Worm (Caenorhabditis elegans) whole organism, late embryonic: ENCODE measurements around the gene srd-45.

Experiments used
- C08G9.2 ChIP-seq: sonication (generic microtip); optimal IDR thresholded peaks from 2 replicates; lab custom pipeline; 2016; ENCODE audit warnings: mild to moderate bottlenecking, missing genetic modification characterization, moderate library complexity, missing compliant biosample characterization
- K09A11.1 ChIP-seq: sonication (generic microtip); optimal IDR thresholded peaks from 2 replicates; lab custom pipeline; 2017; ENCODE audit warnings: antibody characterized with exemption, mild to moderate bottlenecking, missing genetic modification characterization, missing compliant biosample characterization; ENCODE audit not compliant: insufficient read depth
- Y22D7AL.16 ChIP-seq: sonication (generic microtip); optimal IDR thresholded peaks from 2 replicates; lab custom pipeline; 2016; ENCODE audit warnings: missing genetic modification characterization, missing compliant biosample characterization
- ceh-14 ChIP-seq: sonication (generic microtip); optimal IDR thresholded peaks from 2 replicates; lab custom pipeline; 2016; ENCODE audit warnings: missing genotype, missing genetic modification characterization, missing compliant biosample characterization
- ceh-18 ChIP-seq: sonication (generic microtip); optimal IDR thresholded peaks from 2 replicates; lab custom pipeline; 2016; ENCODE audit warnings: missing genetic modification characterization, missing compliant biosample characterization
- ceh-19 ChIP-seq: fragments of 200-800 bp; sonication (Bioruptor generic); optimal IDR thresholded peaks from 2 replicates; lab custom pipeline; 2018; ENCODE audit warnings: mild to moderate bottlenecking, missing genetic modification characterization, missing compliant biosample characterization
- ceh-30 ChIP-seq: fragments of 150-350 bp; optimal IDR thresholded peaks from 2 replicates; lab custom pipeline; 2014; ENCODE audit warnings: missing biosample characterization, missing genetic modification characterization
- ceh-31 ChIP-seq: sonication (generic microtip); optimal IDR thresholded peaks from 2 replicates; lab custom pipeline; 2016; ENCODE audit warnings: missing genetic modification characterization, missing compliant biosample characterization
- ceh-34 ChIP-seq: sonication (generic microtip); optimal IDR thresholded peaks from 2 replicates; lab custom pipeline; 2016; ENCODE audit warnings: mild to moderate bottlenecking, missing genetic modification characterization, missing compliant biosample characterization
- ceh-45 ChIP-seq: fragments of 200-800 bp; sonication (Bioruptor generic); IDR thresholded peaks from 2 replicates; pipeline ENCODE4 v1.3.6; 2022; ENCODE audit warnings: missing genetic modification reagents, missing genetic modification characterization, missing compliant biosample characterization
- ceh-48 ChIP-seq: sonication (generic microtip); optimal IDR thresholded peaks from 2 replicates; lab custom pipeline; 2016; ENCODE audit warnings: missing genetic modification characterization, inconsistent platforms, missing compliant biosample characterization
- dve-1 ChIP-seq: sonication (generic microtip); optimal IDR thresholded peaks from 2 replicates; lab custom pipeline; 2017; ENCODE audit warnings: antibody characterized with exemption, mild to moderate bottlenecking, missing genetic modification characterization, missing compliant biosample characterization
- elt-2 ChIP-seq: sonication (generic microtip); optimal IDR thresholded peaks from 2 replicates; lab custom pipeline; 2016; ENCODE audit warnings: missing genetic modification reagents, missing genetic modification characterization, missing compliant biosample characterization
- ets-4 ChIP-seq: sonication (generic microtip); optimal IDR thresholded peaks from 2 replicates; lab custom pipeline; 2016; ENCODE audit warnings: missing genetic modification characterization, missing compliant biosample characterization
- fkh-10 ChIP-seq: fragments of 150-350 bp; optimal IDR thresholded peaks from 2 replicates; lab custom pipeline; 2014; ENCODE audit warnings: missing biosample characterization, missing genetic modification reagents, missing genetic modification characterization
- hlh-13 ChIP-seq: fragments of 200-800 bp; sonication (Bioruptor generic); optimal IDR thresholded peaks from 2 replicates; lab custom pipeline; 2018; ENCODE audit warnings: mild to moderate bottlenecking, missing genetic modification characterization, missing compliant biosample characterization
- hlh-30 ChIP-seq: sonication (generic microtip); optimal IDR thresholded peaks from 2 replicates; lab custom pipeline; 2017; ENCODE audit warnings: antibody characterized with exemption, missing genetic modification characterization, missing compliant biosample characterization; ENCODE audit not compliant: insufficient read depth
- hlh-6 ChIP-seq: sonication (generic microtip); optimal IDR thresholded peaks from 2 replicates; lab custom pipeline; 2016; ENCODE audit warnings: missing genotype, missing genetic modification characterization, missing compliant biosample characterization
- hlh-8 ChIP-seq: sonication (generic microtip); optimal IDR thresholded peaks from 2 replicates; lab custom pipeline; 2016; ENCODE audit warnings: missing genotype, missing genetic modification characterization, missing compliant biosample characterization
- lin-11 ChIP-seq: fragments of 200-800 bp; sonication (Bioruptor generic); optimal IDR thresholded peaks from 2 replicates; lab custom pipeline; 2018; ENCODE audit warnings: mild to moderate bottlenecking, missing genetic modification characterization, missing compliant biosample characterization
- nfya-1 ChIP-seq: sonication (generic microtip); optimal IDR thresholded peaks from 2 replicates; lab custom pipeline; 2017; ENCODE audit warnings: missing genetic modification characterization, mild to moderate bottlenecking, missing compliant biosample characterization, antibody characterized with exemption, moderate library complexity
- nhr-11 ChIP-seq: fragments of 150-350 bp; optimal IDR thresholded peaks from 2 replicates; lab custom pipeline; 2014; ENCODE audit warnings: missing biosample characterization, missing genetic modification characterization
- pag-3 ChIP-seq: sonication (generic microtip); optimal IDR thresholded peaks from 2 replicates; lab custom pipeline; 2016; ENCODE audit warnings: missing compliant biosample characterization, missing genetic modification characterization, borderline replicate concordance
- pat-9 ChIP-seq: fragments of 200-800 bp; sonication (Bioruptor generic); optimal IDR thresholded peaks from 2 replicates; lab custom pipeline; 2018; ENCODE audit warnings: mild to moderate bottlenecking, missing genetic modification characterization, moderate library complexity, missing compliant biosample characterization
- pax-1 ChIP-seq: fragments of 150-350 bp; optimal IDR thresholded peaks from 2 replicates; lab custom pipeline; 2014; ENCODE audit warnings: missing biosample characterization, missing genetic modification characterization
- pha-4 ChIP-seq: fragments of 150-350 bp; optimal IDR thresholded peaks from 2 replicates; lab custom pipeline; 2018; ENCODE audit warnings: missing biosample characterization, missing genetic modification reagents, missing genetic modification characterization
- pqm-1 ChIP-seq: sonication (generic microtip); optimal IDR thresholded peaks from 2 replicates; lab custom pipeline; 2016; ENCODE audit warnings: missing genetic modification characterization, missing compliant biosample characterization
- pros-1 ChIP-seq: fragments of 150-350 bp; optimal IDR thresholded peaks from 2 replicates; lab custom pipeline; 2014; ENCODE audit warnings: missing biosample characterization, missing genetic modification reagents, missing genetic modification characterization
- ref-2 ChIP-seq: sonication (generic microtip); optimal IDR thresholded peaks from 2 replicates; lab custom pipeline; 2016; ENCODE audit warnings: missing genetic modification characterization, missing compliant biosample characterization
- rnt-1 ChIP-seq: sonication (generic microtip); optimal IDR thresholded peaks from 2 replicates; lab custom pipeline; 2016; ENCODE audit warnings: missing genetic modification characterization, missing compliant biosample characterization
- sdc-2 ChIP-seq: sonication (generic microtip); optimal IDR thresholded peaks from 2 replicates; lab custom pipeline; 2016; ENCODE audit warnings: missing genotype, missing genetic modification characterization, missing compliant biosample characterization
- syd-9 ChIP-seq: sonication (generic microtip); optimal IDR thresholded peaks from 2 replicates; lab custom pipeline; 2016; ENCODE audit warnings: mild to moderate bottlenecking, missing genetic modification characterization, moderate library complexity, missing compliant biosample characterization
- tbx-2 ChIP-seq: sonication (generic microtip); optimal IDR thresholded peaks from 2 replicates; lab custom pipeline; 2016; ENCODE audit warnings: missing genetic modification characterization, missing compliant biosample characterization
- ttx-3 ChIP-seq: sonication (generic microtip); optimal IDR thresholded peaks from 2 replicates; lab custom pipeline; 2016; ENCODE audit warnings: missing genetic modification reagents, missing genetic modification characterization, missing compliant biosample characterization
- unc-3 ChIP-seq, 2 experiments: fragments of 200-800 bp in 1 of 2; sonication (Bioruptor generic) in 1 of 2; sonication (generic microtip) in 1 of 2; conservative IDR thresholded peaks in 1 of 2; optimal IDR thresholded peaks in 1 of 2; 2 replicates each; pipeline versions ENCODE4 v1.3.6 to Lab custom; 2016 to 2022; ENCODE audit warnings: missing compliant biosample characterization in 2 of 2, missing genetic modification characterization in 2 of 2, missing genetic modification reagents in 1 of 2
- unc-42 ChIP-seq: sonication (generic microtip); optimal IDR thresholded peaks from 2 replicates; lab custom pipeline; 2016; ENCODE audit warnings: missing genotype, missing genetic modification characterization, missing compliant biosample characterization

Gene srd-45

DNA sequence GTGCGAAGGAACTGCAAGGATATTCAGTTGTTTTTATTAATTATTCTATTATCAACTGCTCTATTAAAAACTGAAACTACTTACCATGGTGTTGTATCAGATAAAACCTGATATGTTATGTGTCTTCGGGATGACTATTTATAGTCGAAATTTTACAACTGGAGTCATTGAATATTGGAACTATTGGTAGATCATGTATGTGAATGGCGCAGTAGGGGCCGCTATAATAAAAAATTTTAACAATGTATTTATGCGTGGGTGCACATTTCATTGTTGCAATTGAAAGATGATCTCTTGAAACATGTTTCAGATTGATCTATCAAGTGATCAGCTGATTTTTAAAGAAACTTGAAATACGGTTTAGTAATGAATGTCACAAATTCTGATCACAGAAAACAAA, 30.2 kb downstream of the srd-45 start, which contains the start of gene nspc-14:
Gene nspc-14, minus strand, starts transcription at position 101 of the 400 bp plus-strand sequence.
- TF ChIP-seq pha-4 (tag; lab: Kevin White, UChicago) (no peak), Y22D7AL.16 (tag; lab: Kevin White, UChicago) (no peak), hlh-6 (no peak), hlh-8 (tag; lab: Kevin White, UChicago) (no peak), dve-1 (tag; lab: Kevin White, UChicago) (no peak), ttx-3 (tag; lab: Kevin White, UChicago) (no peak), sdc-2 (tag; lab: Kevin White, UChicago) (no peak), ref-2 (no peak), ets-4 (tag; lab: Kevin White, UChicago) (no peak), pros-1 (no peak), hlh-13 (no peak), C08G9.2 (no peak), ceh-19 (GFP tag; lab: Kevin White, UChicago) (no peak), fkh-10 (GFP tag; lab: Kevin White, UChicago) (no peak), pqm-1 (no peak), hlh-30 (tag; lab: Kevin White, UChicago) (no peak)

DNA sequence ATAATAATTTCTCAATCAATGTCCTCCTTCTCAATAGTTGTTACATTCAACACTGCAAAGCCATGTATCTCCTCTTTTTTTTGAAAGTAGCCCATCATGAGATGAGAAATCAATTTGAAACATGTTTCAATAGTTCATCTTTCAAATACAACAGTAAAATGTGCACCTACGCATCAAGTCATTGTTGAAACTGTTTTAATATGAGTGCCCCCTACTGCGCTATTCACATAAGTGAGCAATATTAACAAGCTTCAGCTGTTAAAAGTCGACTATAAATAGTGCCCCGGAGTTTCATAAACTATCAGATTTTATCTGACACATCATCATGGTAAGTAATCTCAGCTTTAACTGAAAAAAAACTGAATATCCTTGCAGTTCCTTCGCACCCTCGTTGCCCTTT, 31.7 kb downstream of the srd-45 start, which contains the start of the genes nspc-15 and F19H6.6:
Gene nspc-15, plus strand, starts transcription at position 301 of the 400 bp plus-strand sequence.
Gene F19H6.6, plus strand, starts transcription at position 384 of the 400 bp plus-strand sequence.
- TF ChIP-seq pat-9 (tag; lab: Kevin White, UChicago) (no peak), dve-1 (tag; lab: Kevin White, UChicago) (no peak)

ce11 chrX:12362951-12363486, 34.2 kb downstream of the srd-45 start:
- TF ChIP-seq Y22D7AL.16 (tag; lab: Kevin White, UChicago) (no peak), rnt-1 (tag; lab: Kevin White, UChicago) (peak; percentile 85), dve-1 (tag; lab: Kevin White, UChicago) (peak; percentile 96), unc-3 (GFP tag; conservative IDR thresholded peaks at IDR 0.05; lab: Robert Waterston, UW) (peak; percentile 9; the same call in 1 of the 2 replicates), unc-3 (tag; optimal IDR thresholded peaks at IDR 0.05; lab: Kevin White, UChicago) (peak; percentile 55), ceh-45 (no peak), K09A11.1 (peak; percentile 78), ceh-31 (tag; lab: Kevin White, UChicago) (peak; percentile 64), nhr-11 (tag; lab: Kevin White, UChicago) (peak; percentile 73), pag-3 (tag; lab: Kevin White, UChicago) (no peak), ceh-48 (peak; percentile 38), lin-11 (tag; lab: Kevin White, UChicago) (no peak), syd-9 (tag; lab: Kevin White, UChicago) (peak; percentile 51), ceh-14 (peak; percentile 42), ttx-3 (tag; lab: Kevin White, UChicago) (no peak), ets-4 (tag; lab: Kevin White, UChicago) (peak; percentile 53), ceh-34 (tag; lab: Kevin White, UChicago) (peak; percentile 67), pqm-1 (peak; percentile 33), pros-1 (no peak), hlh-13 (no peak), pax-1 (peak; percentile 20), hlh-30 (tag; lab: Kevin White, UChicago) (no peak), ceh-18 (tag; lab: Kevin White, UChicago) (peak; percentile 94), elt-2 (peak; percentile 64), ceh-30 (tag; lab: Kevin White, UChicago) (peak; percentile 1), unc-42 (tag; lab: Kevin White, UChicago) (peak; percentile 65), tbx-2 (tag; lab: Kevin White, UChicago) (peak; percentile 71), sdc-2 (tag; lab: Kevin White, UChicago) (peak; percentile 99), nfya-1 (peak; percentile 87)
